Fruit fly (Drosophila melanogaster) whole organism, embryonic: ENCODE measurements around the gene Lgr1.

Experiments used
- ATbp ChIP-seq: fragments of 200-800 bp; sonication (Bioruptor generic); optimal IDR thresholded peaks from 2 replicates; lab custom pipeline; 2017; ENCODE audit warnings: missing biosample characterization, mild to moderate bottlenecking, missing genetic modification characterization, missing genetic modification reagents
- Asciz ChIP-seq: fragments of 200-800 bp; sonication (Bioruptor generic); optimal IDR thresholded peaks from 2 replicates; lab custom pipeline; 2017; ENCODE audit warnings: missing biosample characterization, mild to moderate bottlenecking, missing genetic modification characterization, missing genetic modification reagents
- Bdp1 ChIP-seq: fragments of 200-800 bp; sonication (Bioruptor generic); optimal IDR thresholded peaks from 3 replicates; lab custom pipeline; 2016; ENCODE audit warnings: missing biosample characterization, missing genetic modification characterization
- CG11398 ChIP-seq: fragments of 200-800 bp; sonication (Bioruptor generic); optimal IDR thresholded peaks from 2 replicates; lab custom pipeline; 2016; ENCODE audit warnings: missing biosample characterization, missing genetic modification characterization
- CG12769 ChIP-seq: fragments of 200-800 bp; sonication (Bioruptor generic); optimal IDR thresholded peaks from 2 replicates; lab custom pipeline; 2019; ENCODE audit warnings: missing biosample characterization, mild to moderate bottlenecking, missing genetic modification characterization, moderate library complexity
- CG14050 ChIP-seq: fragments of 200-800 bp; sonication (Bioruptor generic); IDR thresholded peaks from 3 replicates; pipeline ENCODE4 v1.3.6; 2022; ENCODE audit warnings: missing biosample characterization, missing genetic modification characterization
- CG17568 ChIP-seq: fragments of 200-800 bp; sonication (Bioruptor generic); optimal IDR thresholded peaks from 2 replicates; lab custom pipeline; 2018; ENCODE audit warnings: missing biosample characterization, mild to moderate bottlenecking, missing genetic modification characterization, moderate library complexity
- CG17912 ChIP-seq: fragments of 200-800 bp; sonication (Bioruptor generic); optimal IDR thresholded peaks from 2 replicates; lab custom pipeline; 2018; ENCODE audit warnings: missing biosample characterization, mild to moderate bottlenecking, missing genetic modification characterization
- CG1832 ChIP-seq: fragments of 200-800 bp; sonication (Bioruptor generic); optimal IDR thresholded peaks from 2 replicates; lab custom pipeline; 2017; ENCODE audit warnings: missing biosample characterization, mild to moderate bottlenecking, missing genetic modification characterization, inconsistent platforms
- CG18599 ChIP-seq: fragments of 200-800 bp; sonication (Bioruptor generic); optimal IDR thresholded peaks from 3 replicates; lab custom pipeline; 2017; ENCODE audit warnings: missing biosample characterization, missing genetic modification characterization, mild to moderate bottlenecking, moderate library complexity, missing genetic modification reagents
- CG18619 ChIP-seq: fragments of 200-800 bp; sonication (Bioruptor generic); optimal IDR thresholded peaks from 3 replicates; lab custom pipeline; 2017; ENCODE audit warnings: missing biosample characterization, mild to moderate bottlenecking, missing genetic modification characterization
- CG2120 ChIP-seq: fragments of 200-800 bp; sonication (Bioruptor generic); optimal IDR thresholded peaks from 3 replicates; lab custom pipeline; 2016; ENCODE audit warnings: missing biosample characterization, missing genetic modification characterization
- CG2678 ChIP-seq: fragments of 200-800 bp; sonication (Bioruptor generic); optimal IDR thresholded peaks from 3 replicates; lab custom pipeline; 2019; ENCODE audit warnings: missing biosample characterization, mild to moderate bottlenecking, missing genetic modification characterization, moderate library complexity
- CG30020 ChIP-seq: fragments of 200-800 bp; optimal IDR thresholded peaks from 2 replicates; lab custom pipeline; 2019; ENCODE audit warnings: missing biosample characterization, mild to moderate bottlenecking, missing genetic modification characterization, moderate library complexity
- CG3163 ChIP-seq: fragments of 200-800 bp; sonication (Bioruptor generic); optimal IDR thresholded peaks from 3 replicates; lab custom pipeline; 2016; ENCODE audit warnings: missing biosample characterization, missing genetic modification characterization
- CG33557 ChIP-seq: fragments of 200-800 bp; sonication (Bioruptor generic); optimal IDR thresholded peaks from 2 replicates; lab custom pipeline; 2019; ENCODE audit warnings: missing biosample characterization, mild to moderate bottlenecking, missing genetic modification characterization, moderate library complexity
- CG4730 ChIP-seq: fragments of 200-800 bp; sonication (Bioruptor generic); IDR thresholded peaks from 2 replicates; pipeline ENCODE4 v1.3.6; 2022; ENCODE audit warnings: missing biosample characterization, missing genetic modification characterization
- CG5953 ChIP-seq: fragments of 200-800 bp; sonication (Bioruptor generic); IDR thresholded peaks from 2 replicates; pipeline ENCODE4 v1.3.6; 2022; ENCODE audit warnings: missing biosample characterization, missing genetic modification characterization
- CG6813 ChIP-seq: fragments of 200-800 bp; sonication (Bioruptor generic); optimal IDR thresholded peaks from 2 replicates; lab custom pipeline; 2017; ENCODE audit warnings: missing biosample characterization, missing genetic modification characterization, mild to moderate bottlenecking, moderate library complexity, missing genetic modification reagents
- CG7372 ChIP-seq: fragments of 200-800 bp; sonication (Bioruptor generic); IDR thresholded peaks from 2 replicates; pipeline ENCODE4 v1.3.6; 2022; ENCODE audit warnings: missing biosample characterization, missing genetic modification characterization
- CG7556 ChIP-seq: fragments of 200-800 bp; sonication (Bioruptor generic); optimal IDR thresholded peaks from 2 replicates; lab custom pipeline; 2017; ENCODE audit warnings: missing biosample characterization, mild to moderate bottlenecking, missing genetic modification characterization
- CG7745 ChIP-seq: fragments of 200-800 bp; sonication (Bioruptor generic); optimal IDR thresholded peaks from 2 replicates; lab custom pipeline; 2018; ENCODE audit warnings: missing biosample characterization, mild to moderate bottlenecking, missing genetic modification characterization, moderate library complexity
- CG7786 ChIP-seq: fragments of 200-800 bp; sonication (Bioruptor generic); optimal IDR thresholded peaks from 2 replicates; lab custom pipeline; 2016; ENCODE audit warnings: missing biosample characterization, missing genetic modification characterization
- CG9609 ChIP-seq: fragments of 200-800 bp; sonication (Bioruptor generic); optimal IDR thresholded peaks from 3 replicates; lab custom pipeline; 2016; ENCODE audit warnings: missing biosample characterization, missing genetic modification characterization
- D ChIP-seq, 2 experiments: fragments of 200-800 bp in 1 of 2; fragments of >200 bp in 1 of 2; sonication (Bioruptor generic) in 1 of 2; optimal IDR thresholded peaks; 2 replicates in 1 of 2; 3 replicates in 1 of 2; lab custom pipeline; 2017; ENCODE audit warnings: mild to moderate bottlenecking in 1 of 2, missing biosample characterization in 1 of 2, missing genetic modification characterization in 1 of 2, missing genetic modification reagents in 1 of 2
- D19A ChIP-seq: fragments of 200-800 bp; optimal IDR thresholded peaks from 3 replicates; lab custom pipeline; 2019; ENCODE audit warnings: missing biosample characterization, mild to moderate bottlenecking, missing genetic modification characterization, moderate library complexity
- D19B ChIP-seq: fragments of 200-800 bp; sonication (Bioruptor generic); optimal IDR thresholded peaks from 2 replicates; lab custom pipeline; 2017; ENCODE audit warnings: missing biosample characterization, mild to moderate bottlenecking, missing genetic modification characterization
- Dek ChIP-seq: fragments of 200-800 bp; sonication (Bioruptor generic); optimal IDR thresholded peaks from 3 replicates; lab custom pipeline; 2019; ENCODE audit warnings: missing biosample characterization, mild to moderate bottlenecking, missing genetic modification characterization, moderate library complexity
- Dip3 ChIP-seq: fragments of 200-800 bp; sonication (Bioruptor generic); optimal IDR thresholded peaks from 3 replicates; lab custom pipeline; 2016; ENCODE audit warnings: missing biosample characterization, missing genetic modification characterization
- Ets65A ChIP-seq: fragments of 200-800 bp; sonication (Bioruptor generic); peaks from one replicate; lab custom pipeline; 2016; ENCODE audit warnings: missing biosample characterization, missing genetic modification characterization
- Gsc ChIP-seq: fragments of 200-800 bp; sonication (Bioruptor generic); IDR thresholded peaks from 2 replicates; pipeline ENCODE4 v1.3.6; 2022; ENCODE audit warnings: missing biosample characterization, missing genetic modification characterization
- Hr39 ChIP-seq: fragments of >200 bp; optimal IDR thresholded peaks from 2 replicates; lab custom pipeline; 2017
- Meics ChIP-seq: fragments of 200-800 bp; sonication (Bioruptor generic); optimal IDR thresholded peaks from 2 replicates; lab custom pipeline; 2017; ENCODE audit warnings: missing biosample characterization, mild to moderate bottlenecking, missing genetic modification characterization
- Myb ChIP-seq: fragments of 200-800 bp; sonication (Bioruptor generic); optimal IDR thresholded peaks from 2 replicates; lab custom pipeline; 2016; ENCODE audit warnings: missing biosample characterization, missing genetic modification characterization
- Six4 ChIP-seq: fragments of 200-800 bp; sonication (Bioruptor generic); optimal IDR thresholded peaks from 2 replicates; lab custom pipeline; 2016; ENCODE audit warnings: missing biosample characterization, missing genetic modification characterization
- Stat92E ChIP-seq, 3 experiments: fragments of >200 bp in 2 of 3; fragments of 200-800 bp in 1 of 3; sonication (Bioruptor generic) in 1 of 3; optimal IDR thresholded peaks; 2 replicates each; lab custom pipeline; 2017 to 2019; ENCODE audit warnings: missing biosample characterization in 3 of 3, missing genetic modification characterization in 3 of 3, mild to moderate bottlenecking in 1 of 3, moderate library complexity in 1 of 3
- dysf ChIP-seq: fragments of 200-800 bp; sonication (Bioruptor generic); IDR thresholded peaks from 3 replicates; pipeline ENCODE4 v1.3.6; 2022; ENCODE audit warnings: missing biosample characterization, missing genetic modification characterization
- fru ChIP-seq: fragments of >200 bp; optimal IDR thresholded peaks from 2 replicates; lab custom pipeline; 2017
- gsb ChIP-seq: fragments of 200-800 bp; sonication (Bioruptor generic); IDR thresholded peaks from 2 replicates; pipeline ENCODE4 v1.3.6; 2022; ENCODE audit warnings: missing biosample characterization, missing genetic modification characterization
- hth ChIP-seq: fragments of >200 bp; optimal IDR thresholded peaks from 2 replicates; lab custom pipeline; 2017; ENCODE audit warnings: inconsistent platforms
- jing ChIP-seq: fragments of 200-800 bp; sonication (Bioruptor generic); optimal IDR thresholded peaks from 2 replicates; lab custom pipeline; 2018; ENCODE audit warnings: missing biosample characterization, mild to moderate bottlenecking, missing genetic modification characterization
- lov ChIP-seq, 2 experiments: fragments of 200-800 bp in 1 of 2; fragments of >200 bp in 1 of 2; sonication (Bioruptor generic) in 1 of 2; IDR thresholded peaks in 1 of 2; optimal IDR thresholded peaks in 1 of 2; 2 replicates in 1 of 2; 3 replicates in 1 of 2; pipeline versions ENCODE4 v1.3.6 to Lab custom; 2017 to 2022; ENCODE audit warnings: missing biosample characterization in 1 of 2, missing genetic modification characterization in 1 of 2
- mirr ChIP-seq: fragments of 200-800 bp; sonication (Bioruptor generic); optimal IDR thresholded peaks from 3 replicates; lab custom pipeline; 2018; ENCODE audit warnings: missing biosample characterization, mild to moderate bottlenecking, missing genetic modification characterization
- otp ChIP-seq: fragments of 200-800 bp; sonication (Bioruptor generic); IDR thresholded peaks from 3 replicates; pipeline ENCODE4, ENCODE4 v1.3.6; 2022; ENCODE audit warnings: missing biosample characterization, missing genetic modification characterization
- scrt ChIP-seq: fragments of 200-800 bp; sonication (Bioruptor generic); optimal IDR thresholded peaks from 2 replicates; lab custom pipeline; 2018; ENCODE audit warnings: missing biosample characterization, mild to moderate bottlenecking, missing genetic modification characterization, moderate library complexity
- sr ChIP-seq: fragments of 200-800 bp; sonication (Bioruptor generic); IDR thresholded peaks from 3 replicates; pipeline ENCODE4 v1.3.6; 2022; ENCODE audit warnings: missing biosample characterization, missing genetic modification characterization
- tap ChIP-seq: fragments of 200-800 bp; optimal IDR thresholded peaks from 3 replicates; lab custom pipeline; 2019; ENCODE audit warnings: missing biosample characterization, mild to moderate bottlenecking, missing genetic modification characterization, moderate library complexity
- unpg ChIP-seq: fragments of 200-800 bp; sonication (Bioruptor generic); optimal IDR thresholded peaks from 3 replicates; lab custom pipeline; 2018; ENCODE audit warnings: missing biosample characterization, mild to moderate bottlenecking, missing genetic modification characterization, moderate library complexity
- yki ChIP-seq: fragments of >200 bp; optimal IDR thresholded peaks from 3 replicates; lab custom pipeline; 2018
- zfh2 ChIP-seq: fragments of 200-800 bp; sonication (Bioruptor generic); optimal IDR thresholded peaks from 2 replicates; lab custom pipeline; 2016; ENCODE audit warnings: missing biosample characterization, missing genetic modification characterization

Lgr1 gene

dm6 chr3R:17680639-17681302 lies 44.8 kb upstream of the Lgr1 start (continued):
- TF ChIP-seq CG14050 (GFP tag; lab: Robert Waterston, UW) (no peak), dysf (0 out of 3 replicates have a peak, but pooled peaks have one; percentile 43), CG7556 (GFP tag; lab: Kevin White, UChicago) (peak; percentile 80), CG4730 (GFP tag; lab: Robert Waterston, UW) (no peak), CG2120 (peak; percentile 36), CG18619 (GFP tag; lab: Kevin White, UChicago) (peak; percentile 39), Stat92E (GFP tag; optimal IDR thresholded peaks at IDR 0.05; lab: Kevin White, UChicago) (no peak), mirr (GFP tag; lab: Kevin White, UChicago) (no peak), fru (lab: Kevin White, UChicago) (no peak), CG6813 (GFP tag; lab: Kevin White, UChicago) (peak; percentile 17), Myb (GFP tag; lab: Kevin White, UChicago) (no peak), D19A (tag; lab: Kevin White, UChicago) (peak; percentile 61), Bdp1 (GFP tag; lab: Kevin White, UChicago) (no peak), CG17912 (GFP tag; lab: Kevin White, UChicago) (no peak), CG1832 (GFP tag; lab: Kevin White, UChicago) (no peak), CG30020 (tag; lab: Kevin White, UChicago) (peak; percentile 6), Ets65A (GFP tag; lab: Kevin White, UChicago) (peak; percentile 49), jing (GFP tag; lab: Kevin White, UChicago) (no peak), Six4 (GFP tag; lab: Kevin White, UChicago) (peak; percentile 46), yki (no peak), CG33557 (peak; percentile 17), CG3163 (GFP tag; lab: Kevin White, UChicago) (no peak), Meics (GFP tag; lab: Kevin White, UChicago) (peak; percentile 58), Gsc (GFP tag; lab: Robert Waterston, UW) (no peak), gsb (no peak), CG2678 (peak; percentile 70), Dek (tag; lab: Kevin White, UChicago) (no peak), Asciz (GFP tag; lab: Kevin White, UChicago) (peak; percentile 57), CG9609 (peak; percentile 3), CG17568 (GFP tag; lab: Kevin White, UChicago) (no peak), tap (tag; lab: Kevin White, UChicago) (no peak), CG5953 (GFP tag; lab: Robert Waterston, UW) (no peak), D19B (no peak), hth (lab: Kevin White, UChicago) (no peak), Dip3 (GFP tag; lab: Kevin White, UChicago) (peak; percentile 1), zfh2 (peak; percentile 30), lov (optimal IDR thresholded peaks at IDR 0.05; lab: Kevin White, UChicago) (no peak), lov (GFP tag; IDR thresholded peaks at IDR 0.05; lab: Robert Waterston, UW) (0 out of 3 replicates have a peak, but pooled peaks have one; percentile 53), sr (GFP tag; lab: Robert Waterston, UW) (no peak), scrt (GFP tag; lab: Kevin White, UChicago) (no peak), otp (GFP tag; lab: Robert Waterston, UW) (0 out of 3 replicates have a peak, but pooled peaks have one; percentile 20), CG12769 (tag; lab: Kevin White, UChicago) (peak; percentile 68), D (optimal IDR thresholded peaks at IDR 0.05; lab: Kevin White, UChicago) (no peak), D (GFP tag; optimal IDR thresholded peaks at IDR 0.05; lab: Kevin White, UChicago) (peak; percentile 55), CG7786 (GFP tag; lab: Kevin White, UChicago) (no peak), CG7372 (no peak), CG18599 (peak; percentile 33), unpg (GFP tag; lab: Kevin White, UChicago) (peak; percentile 23), Hr39 (lab: Kevin White, UChicago) (no peak), CG11398 (GFP tag; lab: Kevin White, UChicago) (no peak), ATbp (peak; percentile 46), CG7745 (no peak)
